Fruit fly (Drosophila melanogaster): ENCODE results near the gene RabX6.

The RabX6 gene

DNA sequence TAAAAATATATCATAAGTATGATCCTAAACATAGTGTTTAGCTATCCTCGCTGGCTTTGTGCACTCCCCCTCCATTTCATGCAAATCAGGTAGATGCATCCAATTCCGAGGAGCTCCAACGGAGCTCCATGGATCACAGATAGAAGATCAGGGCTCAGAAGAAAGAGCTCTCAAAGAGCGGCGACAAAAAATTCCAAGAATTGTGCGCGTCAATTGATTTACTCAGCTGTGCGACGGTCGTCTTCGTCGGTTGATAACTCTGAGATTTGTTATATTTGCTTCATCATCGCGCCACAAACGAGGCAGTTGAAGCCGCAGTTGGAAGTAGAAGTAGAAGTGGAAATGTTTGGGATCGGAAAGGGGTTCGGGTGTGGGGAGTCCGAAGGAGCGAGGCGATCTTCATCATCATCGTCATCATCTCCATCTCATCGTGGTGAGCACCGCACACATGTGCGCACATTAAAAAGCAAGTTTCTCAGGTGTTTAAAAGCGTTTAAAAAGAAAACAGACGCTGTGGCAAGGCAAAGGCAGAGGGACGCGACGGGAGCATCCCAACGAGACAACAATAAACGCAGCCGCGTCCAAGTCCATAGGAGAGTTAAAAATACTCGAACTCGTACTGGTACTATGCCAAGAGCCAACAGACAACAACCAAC is 43.0 kb downstream of the RabX6 start:
- no peak for TF ChIP-seq CG17801 (GFP tag; optimal IDR thresholded peaks at IDR 0.05; ENCODE audit: partially characterized antibody)

DNA sequence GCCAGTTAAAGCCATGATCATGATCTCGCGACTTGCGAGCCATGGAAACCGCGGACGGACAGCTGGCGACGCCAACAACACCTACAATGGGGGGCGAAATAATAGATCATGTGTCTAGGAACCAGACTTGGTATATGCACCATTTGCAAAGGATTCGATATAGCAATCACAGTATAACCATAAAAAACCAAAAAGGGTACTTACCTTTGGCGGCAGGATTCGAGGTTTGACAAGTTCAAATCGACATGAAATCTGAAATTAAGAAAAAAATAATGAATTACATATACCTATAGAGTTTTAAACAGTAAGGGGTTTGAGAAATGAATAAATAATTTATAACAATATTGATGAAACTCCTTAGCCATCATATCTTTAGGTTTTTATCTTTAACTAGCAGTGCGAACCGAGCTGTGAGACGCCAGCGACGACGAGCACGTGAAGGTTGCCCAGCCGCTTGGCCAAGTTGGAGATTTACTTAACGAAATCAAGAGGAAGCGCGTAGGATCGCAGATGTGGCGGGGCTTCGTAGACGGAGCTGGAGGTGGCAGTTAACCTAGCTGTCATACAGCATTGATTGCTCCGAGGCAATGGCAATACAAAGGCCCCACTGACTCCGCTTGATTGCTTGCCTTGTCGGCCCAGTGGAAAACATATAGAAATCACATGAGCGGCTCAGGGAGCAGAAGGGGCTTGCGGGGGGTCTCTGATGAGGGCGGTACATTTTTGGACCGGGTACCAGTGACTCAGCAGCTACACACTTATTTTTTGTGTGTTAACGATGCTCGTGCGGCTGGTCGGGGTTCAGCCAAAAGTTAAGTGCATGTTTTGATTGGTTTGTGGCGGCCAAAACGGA is 43.8 kb downstream of the RabX6 start:
- no peak for TF ChIP-seq CG17801 (GFP tag; optimal IDR thresholded peaks at IDR 0.05; ENCODE audit: partially characterized antibody)

DNA sequence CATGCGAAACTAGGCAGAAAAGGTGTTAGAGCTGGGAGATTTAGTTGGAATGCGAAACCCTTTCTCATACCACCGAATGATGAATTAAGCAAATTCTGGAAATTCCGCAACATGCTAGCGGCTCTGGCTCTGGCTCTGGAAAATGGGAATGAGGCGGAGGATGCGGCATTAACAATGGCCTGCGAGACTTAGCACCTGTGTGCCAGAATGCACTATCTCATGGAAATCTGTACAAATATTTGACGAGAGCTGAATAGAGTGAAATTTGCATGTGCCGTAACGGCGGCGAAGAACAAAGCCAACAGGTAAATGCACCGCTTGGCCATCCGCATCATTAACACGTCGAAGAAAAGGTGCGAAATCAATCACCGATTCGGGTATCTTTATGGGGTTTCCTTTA is 45.0 kb downstream of the RabX6 start:
- no peak for TF ChIP-seq CG17801 (GFP tag; optimal IDR thresholded peaks at IDR 0.05; ENCODE audit: partially characterized antibody)

DNA sequence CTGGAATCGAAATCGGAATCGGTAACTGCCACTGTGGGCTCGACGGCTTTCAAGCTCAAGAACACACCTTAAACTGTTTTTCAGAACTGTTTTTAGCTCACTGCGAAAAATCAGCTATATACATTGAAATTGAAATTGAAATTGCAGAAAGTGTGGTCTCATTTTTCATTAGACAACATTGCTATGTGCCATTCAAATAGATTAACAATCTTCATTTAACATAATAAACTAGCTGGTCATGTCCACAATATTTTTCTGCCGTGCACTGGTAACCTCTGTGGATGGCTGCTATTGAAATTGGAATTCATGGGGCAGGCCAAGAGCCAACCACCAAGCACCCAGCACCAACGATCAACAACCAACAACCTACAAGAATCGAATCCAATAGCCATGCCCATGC is 45.6 kb downstream of the RabX6 start:
- no peak for TF ChIP-seq CG17801 (GFP tag; optimal IDR thresholded peaks at IDR 0.05; ENCODE audit: partially characterized antibody)

DNA sequence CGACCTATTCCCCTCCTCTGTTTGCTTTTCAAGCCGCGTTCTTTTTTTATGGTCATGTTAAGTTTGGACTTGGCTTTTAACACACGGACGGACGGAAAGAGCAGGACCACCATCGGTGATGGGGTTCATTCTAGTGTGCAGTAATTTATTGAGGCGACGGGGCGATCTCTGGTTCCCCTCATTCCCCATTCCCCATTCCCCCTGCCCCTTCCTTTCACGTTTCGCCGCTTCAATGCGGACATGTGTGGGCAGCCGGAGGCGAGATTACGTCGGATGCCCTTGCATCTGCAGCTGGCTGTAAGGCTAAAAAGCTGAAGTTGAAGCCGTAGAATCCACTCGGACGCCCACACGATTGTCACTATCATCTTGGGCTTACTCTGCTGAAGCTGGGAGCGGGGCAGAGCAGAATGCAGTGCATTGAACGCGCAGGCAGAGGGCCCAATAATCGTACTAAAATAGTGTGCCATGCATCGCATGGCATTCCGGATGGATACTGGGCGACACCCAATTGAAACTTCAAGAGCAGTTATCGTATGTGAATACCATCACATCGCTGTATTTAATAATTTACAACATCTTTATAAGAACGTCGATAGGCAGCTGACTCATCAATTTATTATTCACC is 46.3 kb downstream of the RabX6 start:
- no peak for TF ChIP-seq CG17801 (GFP tag; optimal IDR thresholded peaks at IDR 0.05; ENCODE audit: partially characterized antibody)

DNA sequence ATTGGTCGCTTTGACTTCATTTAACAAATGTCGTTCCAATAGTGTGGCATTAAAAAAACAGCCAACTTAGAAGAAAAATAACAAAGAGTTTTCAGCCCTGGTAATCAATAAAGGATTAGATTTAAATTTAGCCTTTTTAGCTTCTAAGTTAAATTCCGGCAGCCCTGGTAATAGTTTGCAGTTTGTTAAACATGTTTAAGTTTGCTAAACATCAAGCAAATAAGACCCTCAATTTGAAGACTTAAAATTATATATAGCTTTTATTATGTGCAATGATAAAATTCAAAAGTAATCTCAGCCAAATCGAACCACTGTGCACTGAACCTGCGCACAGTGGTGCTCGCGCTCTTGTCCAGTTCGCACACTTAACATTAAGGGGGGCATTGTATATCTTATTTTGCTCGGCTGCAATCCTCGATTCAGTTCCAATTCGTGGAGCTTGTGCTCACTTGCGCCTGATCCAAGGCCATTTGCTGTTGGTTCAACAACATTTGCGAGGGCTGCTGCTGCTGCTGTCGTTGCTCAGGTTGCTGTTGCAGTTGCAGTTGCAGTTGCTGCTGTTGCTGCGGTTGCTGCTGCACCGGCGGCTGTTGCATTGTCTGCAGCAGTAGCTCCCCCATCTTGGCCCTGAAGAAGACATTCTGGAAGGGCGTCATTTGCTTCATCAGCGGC is 47.3 kb downstream of the RabX6 start:
- no peak for TF ChIP-seq CG17801 (GFP tag; optimal IDR thresholded peaks at IDR 0.05; ENCODE audit: partially characterized antibody)

DNA sequence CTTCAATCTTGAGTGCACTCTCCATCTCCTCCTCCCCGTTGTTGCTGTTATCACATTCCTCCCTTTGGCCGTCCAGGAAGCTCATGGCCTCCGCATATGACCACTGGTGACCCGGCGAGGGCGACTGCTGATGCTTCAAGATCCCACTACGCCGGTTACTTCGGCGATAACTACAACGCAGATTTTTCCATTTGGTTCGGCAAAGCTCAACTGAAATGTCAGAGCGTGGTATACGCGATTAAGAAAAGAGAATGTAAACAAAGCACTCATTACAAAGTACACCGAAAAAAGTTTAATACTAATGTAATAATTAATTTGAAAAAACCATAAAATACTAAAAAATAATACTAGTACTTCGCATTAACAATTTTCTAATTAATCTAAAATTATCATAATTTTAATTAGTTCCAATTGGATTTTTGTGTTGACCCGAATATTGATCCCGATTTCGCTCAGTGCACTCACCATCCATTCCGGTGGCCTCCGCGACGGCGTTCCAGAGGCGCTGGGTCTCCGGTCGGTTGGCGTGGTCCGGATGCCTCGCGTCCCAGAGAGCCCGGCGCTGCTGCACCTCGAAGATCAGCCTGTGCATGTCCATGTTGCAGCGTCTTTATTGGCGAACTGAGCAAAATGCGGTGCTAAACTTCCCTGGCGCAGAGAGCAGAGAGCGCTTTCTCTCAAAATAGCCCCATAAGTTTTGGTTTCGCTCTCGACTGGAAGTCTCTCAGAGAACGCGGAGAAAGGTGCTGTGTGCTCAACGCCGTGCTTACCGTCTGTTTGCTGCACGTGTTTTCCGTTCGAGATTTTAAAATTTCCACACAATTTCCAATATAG is 48.4 kb downstream of the RabX6 start:
- TF ChIP-seq CG17801 (GFP tag; optimal IDR thresholded peaks at IDR 0.05; ENCODE audit: partially characterized antibody), result peak; percentile 99

DNA sequence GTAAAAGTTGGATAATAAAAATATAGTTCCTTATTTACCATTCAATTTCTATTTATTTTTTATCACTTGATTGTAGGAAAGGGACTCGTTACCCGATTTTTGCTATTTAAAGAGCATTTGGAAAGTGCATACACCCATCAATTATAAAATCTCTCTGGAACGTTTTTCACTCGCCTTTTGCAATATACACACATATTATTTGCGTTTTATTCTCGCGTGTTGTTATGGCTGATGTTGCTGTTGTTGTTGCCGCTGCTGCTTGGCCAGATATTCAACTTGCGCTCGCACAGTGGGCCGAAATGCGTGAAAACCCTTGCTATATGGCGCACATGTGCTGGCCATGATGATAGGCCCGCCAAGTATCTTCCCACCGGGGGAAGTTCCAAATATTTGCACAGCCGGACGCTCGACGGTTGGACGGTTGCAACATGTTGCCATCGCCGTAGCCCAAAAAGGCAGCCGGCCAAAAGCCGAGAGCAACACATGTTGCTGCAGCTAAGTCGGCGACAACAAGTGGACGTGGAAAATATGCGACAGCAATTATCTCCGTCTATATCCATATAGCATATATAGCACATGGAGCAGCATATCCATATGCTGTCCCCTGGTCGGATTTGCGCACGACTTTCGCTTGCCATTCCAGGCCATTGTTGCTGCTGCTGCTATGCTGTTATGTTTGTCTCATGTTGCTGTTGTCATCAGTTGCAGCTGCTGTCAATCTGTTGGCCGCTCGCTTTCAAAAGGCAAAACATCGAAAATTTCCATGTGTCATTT is 49.2 kb downstream of the RabX6 start:
- TF ChIP-seq CG17801 (GFP tag; optimal IDR thresholded peaks at IDR 0.05; ENCODE audit: partially characterized antibody), result peak; percentile 11

All from ovary, adult (tissue).